Worm (Caenorhabditis elegans) whole organism, dauer: ENCODE data around the gene memb-1.
"Not testable (repeated sequence)": the region's sequence is repeated elsewhere in the genome, so short reads cannot be mapped to it uniquely, and the experiment has no call there.

Source experiments
- unc-62 ChIP-seq: sonication (generic microtip); optimal IDR thresholded peaks from 2 replicates; lab custom pipeline; 2017; ENCODE audit warnings: missing biosample characterization, missing genetic modification reagents, missing genetic modification characterization

The memb-1 gene

ce11 chrX:9441512-9441911 lies at the start of gene memb-1:
TSS of gene memb-1 (minus strand) at chrX:9441571.
- no peak for TF ChIP-seq unc-62

ce11 chrX:9489578-9489977 lies 48.2 kb upstream of the memb-1 start:
- TF ChIP-seq unc-62 = no peak

ce11 chrX:9486160-9486559 lies 44.8 kb upstream of the memb-1 start:
- no peak for TF ChIP-seq unc-62

ce11 chrX:9483754-9484153 lies 42.4 kb upstream of the memb-1 start:
- TF ChIP-seq unc-62 = no peak

ce11 chrX:9476752-9477151 lies 35.4 kb upstream of the memb-1 start:
- no peak for TF ChIP-seq unc-62

ce11 chrX:9472170-9472569 lies 30.8 kb upstream of the memb-1 start, which contains the start of gene gap-2:
TSS of gene gap-2 (plus strand) at chrX:9472470.
- no peak for TF ChIP-seq unc-62

- TF ChIP-seq unc-62 = no peak
Measured at ce11 chrX:9467573-9467972, 26.2 kb upstream of the memb-1 start.

ce11 chrX:9465722-9466132 lies 24.4 kb upstream of the memb-1 start:
- TF ChIP-seq unc-62 = peak; percentile 65

ce11 chrX:9463045-9463444 lies 21.7 kb upstream of the memb-1 start, which contains the start of gene ZK899.6:
TSS of gene ZK899.6 (plus strand) at chrX:9463345.
- not testable (repeated sequence) for TF ChIP-seq unc-62

- not testable (repeated sequence) for TF ChIP-seq unc-62
Measured at ce11 chrX:9460834-9461233, 19.5 kb upstream of the memb-1 start, which contains the start of gene ZK899.5. TSS of gene ZK899.5 (minus strand) at chrX:9460934.

ce11 chrX:9458142-9458541 lies 16.8 kb upstream of the memb-1 start, which contains the start of gene tba-8:
TSS of gene tba-8 (minus strand) at chrX:9458348.
- no peak for TF ChIP-seq unc-62

ce11 chrX:9456579-9456978 lies 15.2 kb upstream of the memb-1 start:
- TF ChIP-seq unc-62 = no peak

ce11 chrX:9452483-9453198 lies 11.3 kb upstream of the memb-1 start, which contains the start of gene ZK899.3:
TSS of gene ZK899.3 (plus strand) at chrX:9453148.
- no peak for TF ChIP-seq unc-62

ce11 chrX:9451944-9452453 lies 10.6 kb upstream of the memb-1 start, which contains the start of gene ZK899.2:
TSS of gene ZK899.2 (minus strand) at chrX:9451994.
- TF ChIP-seq unc-62 = no peak

ce11 chrX:9449330-9449729 lies 8.0 kb upstream of the memb-1 start, which contains the start of gene ZK899.7:
TSS of gene ZK899.7 (minus strand) at chrX:9449430.
- TF ChIP-seq unc-62 = no peak

- TF ChIP-seq unc-62 = no peak
Measured at ce11 chrX:9446177-9446694, 4.9 kb upstream of the memb-1 start, which contains the start of gene ZK899.1. TSS of gene ZK899.1 (plus strand) at chrX:9446644.

ce11 chrX:9443871-9444270 lies 2.5 kb upstream of the memb-1 start:
- no peak for TF ChIP-seq unc-62

- TF ChIP-seq unc-62 = no peak
Measured at ce11 chrX:9436843-9437312, 4.5 kb downstream of the memb-1 start, which contains the start of gene tbb-4. TSS of gene tbb-4 (minus strand) at chrX:9436893.
